Fruit fly (Drosophila melanogaster): ENCODE data around the gene CG3634.
A peak's percentile ranks its signal among the peaks of the same experiment; 100 is the strongest.

CG3634 gene

DNA sequence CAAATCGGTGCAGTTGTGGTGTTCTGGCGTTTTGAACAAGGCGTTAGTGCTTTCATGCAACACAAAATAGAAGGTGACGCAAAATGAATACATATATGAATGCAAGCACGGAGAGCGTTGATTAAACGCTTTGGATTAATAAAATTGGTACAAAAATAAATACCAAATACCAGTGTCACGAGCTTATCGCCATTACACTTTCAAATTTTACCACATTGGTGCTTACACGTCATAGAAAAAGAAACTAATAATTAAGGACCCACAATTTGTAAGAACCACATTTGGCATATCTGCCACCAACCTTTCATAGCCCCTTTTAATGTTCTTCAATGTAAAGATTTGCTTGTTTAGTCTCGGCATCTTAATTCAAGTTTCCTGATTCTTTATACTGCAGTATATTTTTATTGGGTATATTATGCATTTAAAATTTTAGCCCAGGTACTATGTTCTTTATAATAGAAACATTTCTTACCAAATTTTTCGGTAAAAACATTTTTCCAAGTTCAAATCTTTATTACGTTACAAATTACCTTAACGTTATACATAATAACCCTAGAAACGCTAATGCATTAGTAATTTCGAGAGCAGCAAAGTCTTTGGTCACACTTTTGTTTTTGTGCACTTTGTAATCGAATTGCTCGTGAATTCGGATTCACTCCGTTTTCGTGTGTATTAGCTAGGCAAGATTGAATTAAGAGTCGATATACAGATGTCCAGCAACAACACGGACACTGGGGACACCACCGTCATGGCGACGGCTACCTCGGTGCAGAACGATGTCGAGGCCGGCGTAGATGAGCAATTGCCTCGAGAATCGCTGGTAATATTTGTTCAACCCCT, 30.6 kb downstream of the CG3634 start, which contains the start of the genes Pex16 and Pex14:
Gene Pex16, minus strand, starts transcription at position 41 of the 840 bp plus-strand sequence.
Gene Pex14, plus strand, starts transcription at position 576 of the 840 bp plus-strand sequence.
- no peak for TF ChIP-seq Ets98B (GFP tag; IDR thresholded peaks at IDR 0.05)
- TF ChIP-seq CG12605 (GFP tag; IDR thresholded peaks at IDR 0.05): no peak
- TF ChIP-seq CG32121 (GFP tag; IDR thresholded peaks at IDR 0.05): peak; percentile 39; the same call in 1 of the 2 replicates
- TF ChIP-seq CG9948 (tag; optimal IDR thresholded peaks at IDR 0.05): peak; percentile 52
- no peak for TF ChIP-seq D1 (tag; optimal IDR thresholded peaks at IDR 0.05)
- peak; percentile 74 for TF ChIP-seq fd96Ca (GFP tag; IDR thresholded peaks at IDR 0.05)
- TF ChIP-seq Pif1A (GFP tag; optimal IDR thresholded peaks at IDR 0.05): no peak
- TF ChIP-seq CG4496 (GFP tag; IDR thresholded peaks at IDR 0.05): peak; percentile 81
- no peak for TF ChIP-seq CG10348 (GFP tag; IDR thresholded peaks at IDR 0.05)
- TF ChIP-seq CG17806 (tag; optimal IDR thresholded peaks at IDR 0.05): peak; percentile 49
- TF ChIP-seq CG8301 (tag; optimal IDR thresholded peaks at IDR 0.05): peak; percentile 51
- no peak for TF ChIP-seq CG14655 (GFP tag; optimal IDR thresholded peaks at IDR 0.05)
- TF ChIP-seq CG8159 (tag; optimal IDR thresholded peaks at IDR 0.05): peak; percentile 64
- TF ChIP-seq gl (tag; optimal IDR thresholded peaks at IDR 0.05): no peak
- peak; percentile 38 for TF ChIP-seq CG34367 (tag; optimal IDR thresholded peaks at IDR 0.05)
- TF ChIP-seq CG15710 (tag; optimal IDR thresholded peaks at IDR 0.05): peak; percentile 53
- no peak for TF ChIP-seq CG13204 (GFP tag; optimal IDR thresholded peaks at IDR 0.05)
- TF ChIP-seq Pif1B (GFP tag; optimal IDR thresholded peaks at IDR 0.05): no peak
- peak; percentile 58 for TF ChIP-seq rn (GFP tag; IDR thresholded peaks at IDR 0.05)
- peak; percentile 54 for TF ChIP-seq Snoo (tag; optimal IDR thresholded peaks at IDR 0.05)
- no peak for TF ChIP-seq EcR (GFP tag; optimal IDR thresholded peaks at IDR 0.05)

DNA sequence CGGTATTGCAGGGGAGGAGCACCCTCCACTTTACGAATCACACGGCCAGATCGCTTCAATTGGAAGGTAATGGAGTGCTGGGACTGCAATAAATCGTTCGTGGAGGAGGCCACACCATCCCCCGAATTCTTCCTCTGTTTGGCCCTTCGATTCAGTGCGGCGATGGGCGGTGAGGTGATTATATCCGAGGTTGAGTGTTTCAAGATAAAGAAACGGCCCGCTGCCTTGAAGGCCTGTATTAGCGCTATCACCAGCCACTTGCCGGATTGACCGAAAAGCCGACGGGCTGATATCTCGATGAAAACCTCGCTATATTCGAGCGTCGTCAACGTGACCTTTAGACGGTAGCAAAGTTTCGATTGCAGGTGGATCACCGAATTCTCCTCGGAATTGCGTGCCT, 31.6 kb downstream of the CG3634 start:
- no peak for TF ChIP-seq CG34367 (tag; optimal IDR thresholded peaks at IDR 0.05)
- no peak for TF ChIP-seq Snoo (tag; optimal IDR thresholded peaks at IDR 0.05)
- TF ChIP-seq CG10348 (GFP tag; IDR thresholded peaks at IDR 0.05): no peak
- no peak for TF ChIP-seq Pif1B (GFP tag; optimal IDR thresholded peaks at IDR 0.05)
- TF ChIP-seq CG8159 (tag; optimal IDR thresholded peaks at IDR 0.05): no peak
- no peak for TF ChIP-seq CG4496 (GFP tag; IDR thresholded peaks at IDR 0.05)
- no peak for TF ChIP-seq Pif1A (GFP tag; optimal IDR thresholded peaks at IDR 0.05)

DNA sequence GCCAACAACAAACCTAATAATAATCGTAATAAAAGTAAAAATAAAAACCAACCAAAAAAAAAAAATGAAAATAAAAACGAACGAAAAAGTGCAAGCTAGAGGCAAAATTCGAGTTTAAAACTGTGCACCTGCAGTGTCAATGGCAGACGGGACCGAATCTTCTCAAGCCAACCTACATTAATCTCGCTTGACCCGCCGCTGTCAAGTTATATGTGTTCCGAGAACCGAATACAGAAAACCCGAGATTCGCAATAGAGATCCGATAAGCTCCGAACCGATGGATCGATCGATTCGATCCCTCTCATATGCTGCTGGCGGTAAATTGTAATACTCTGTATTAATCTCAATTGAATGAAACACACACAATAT, 36.4 kb downstream of the CG3634 start:
- no peak for TF ChIP-seq Pif1A (GFP tag; optimal IDR thresholded peaks at IDR 0.05)
- TF ChIP-seq CG4496 (GFP tag; IDR thresholded peaks at IDR 0.05): no peak
- no peak for TF ChIP-seq CG17806 (tag; optimal IDR thresholded peaks at IDR 0.05)
- no peak for TF ChIP-seq Ets98B (GFP tag; IDR thresholded peaks at IDR 0.05)
- no peak for TF ChIP-seq D1 (tag; optimal IDR thresholded peaks at IDR 0.05)
- TF ChIP-seq CG10348 (GFP tag; IDR thresholded peaks at IDR 0.05): no peak
- no peak for TF ChIP-seq CG9948 (tag; optimal IDR thresholded peaks at IDR 0.05)
- TF ChIP-seq gl (tag; optimal IDR thresholded peaks at IDR 0.05): no peak
- no peak for TF ChIP-seq CG15710 (tag; optimal IDR thresholded peaks at IDR 0.05)
- no peak for TF ChIP-seq Pif1B (GFP tag; optimal IDR thresholded peaks at IDR 0.05)
- no peak for TF ChIP-seq CG12605 (GFP tag; IDR thresholded peaks at IDR 0.05)

DNA sequence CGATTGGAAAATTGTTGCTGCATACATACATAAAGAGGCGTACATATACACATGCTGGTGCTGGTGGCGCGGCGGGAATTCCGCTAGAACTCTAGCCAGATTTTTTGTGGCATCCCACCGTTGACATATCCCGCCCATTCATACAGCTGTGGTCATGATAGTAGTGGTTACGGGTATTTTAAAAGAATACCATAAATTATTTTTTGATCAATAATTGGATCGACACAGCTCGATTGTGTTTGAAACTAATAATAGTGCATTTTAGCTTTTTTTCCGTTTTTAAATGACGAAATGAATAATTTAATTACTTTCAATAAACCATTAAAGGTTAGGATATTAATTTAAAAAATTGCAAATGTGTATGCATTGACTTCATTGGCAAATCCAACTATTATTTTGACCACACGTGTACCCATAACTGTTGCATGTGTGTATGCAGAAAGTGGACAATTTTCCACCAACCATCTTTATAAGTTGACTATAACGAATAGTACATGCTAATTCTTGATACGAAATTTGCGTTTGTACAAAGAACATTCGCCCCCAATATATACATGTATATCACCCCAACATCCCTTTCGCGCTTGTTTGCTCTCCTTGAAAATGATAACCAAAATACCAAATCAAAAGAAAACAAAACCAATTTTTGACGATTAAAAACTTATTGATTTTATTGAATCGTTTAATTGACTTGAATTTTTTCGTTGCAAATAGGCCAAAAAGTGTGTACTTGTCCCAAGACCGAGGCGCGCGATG, 37.0 kb downstream of the CG3634 start:
- no peak for TF ChIP-seq CG13204 (GFP tag; optimal IDR thresholded peaks at IDR 0.05)
- peak; percentile 67; the same call in 2 of the 3 replicates for TF ChIP-seq fd96Ca (GFP tag; IDR thresholded peaks at IDR 0.05)
- peak; percentile 67 for TF ChIP-seq Snoo (tag; optimal IDR thresholded peaks at IDR 0.05)
- TF ChIP-seq Ets98B (GFP tag; IDR thresholded peaks at IDR 0.05): peak; percentile 88
- TF ChIP-seq CG34367 (tag; optimal IDR thresholded peaks at IDR 0.05): peak; percentile 79
- peak; percentile 89 for TF ChIP-seq CG12605 (GFP tag; IDR thresholded peaks at IDR 0.05)
- peak; percentile 86 for TF ChIP-seq CG32121 (GFP tag; IDR thresholded peaks at IDR 0.05)
- peak; percentile 89 for TF ChIP-seq CG4496 (GFP tag; IDR thresholded peaks at IDR 0.05)
- TF ChIP-seq CG8159 (tag; optimal IDR thresholded peaks at IDR 0.05): peak; percentile 77
- TF ChIP-seq CG15710 (tag; optimal IDR thresholded peaks at IDR 0.05): peak; percentile 73
- TF ChIP-seq gl (tag; optimal IDR thresholded peaks at IDR 0.05): peak; percentile 52
- no peak for TF ChIP-seq EcR (GFP tag; optimal IDR thresholded peaks at IDR 0.05)
- peak; percentile 84 for TF ChIP-seq CG8301 (tag; optimal IDR thresholded peaks at IDR 0.05)
- peak; percentile 76 for TF ChIP-seq CG9948 (tag; optimal IDR thresholded peaks at IDR 0.05)
- TF ChIP-seq CG14655 (GFP tag; optimal IDR thresholded peaks at IDR 0.05): peak; percentile 80
- peak; percentile 86 for TF ChIP-seq Pif1B (GFP tag; optimal IDR thresholded peaks at IDR 0.05)
- TF ChIP-seq CG10348 (GFP tag; IDR thresholded peaks at IDR 0.05): no peak
- no peak for TF ChIP-seq D1 (tag; optimal IDR thresholded peaks at IDR 0.05)
- peak; percentile 84 for TF ChIP-seq Pif1A (GFP tag; optimal IDR thresholded peaks at IDR 0.05)
- TF ChIP-seq CG17806 (tag; optimal IDR thresholded peaks at IDR 0.05): peak; percentile 81
- peak; percentile 69 for TF ChIP-seq rn (GFP tag; IDR thresholded peaks at IDR 0.05)

Data from whole organism, pupa.